Worm (Caenorhabditis elegans) whole organism, young adult: ENCODE data around the gene sdz-9.

ENCODE experiments used
- B0336.3 ChIP-seq: fragments of 200-800 bp; sonication (Bioruptor generic); IDR thresholded peaks from 2 replicates; pipeline ENCODE4 v1.3.6; 2022; ENCODE audit warnings: missing genetic modification characterization, missing compliant biosample characterization
- D2030.7 ChIP-seq: fragments of 200-800 bp; sonication (Bioruptor generic); IDR thresholded peaks from 2 replicates; pipeline ENCODE4 v1.3.6; 2022; ENCODE audit warnings: missing genetic modification reagents, missing genetic modification characterization, missing compliant biosample characterization
- F22D6.2 ChIP-seq: sonication (generic microtip); optimal IDR thresholded peaks from 2 replicates; lab custom pipeline; 2016; ENCODE audit warnings: mild to moderate bottlenecking, missing genetic modification characterization, missing compliant biosample characterization
- F23B12.7 ChIP-seq: sonication (generic microtip); optimal IDR thresholded peaks from 2 replicates; lab custom pipeline; 2017; ENCODE audit warnings: missing genetic modification characterization, mild to moderate bottlenecking, missing compliant biosample characterization, antibody characterized with exemption, moderate library complexity; ENCODE audit not compliant: insufficient read depth
- F37B4.10 ChIP-seq: fragments of 200-800 bp; sonication (Bioruptor generic); IDR thresholded peaks from 2 replicates; pipeline ENCODE4 v1.3.6; 2022; ENCODE audit warnings: missing genetic modification characterization, missing compliant biosample characterization
- F39B2.1 ChIP-seq: fragments of 200-800 bp; sonication (Bioruptor generic); IDR thresholded peaks from 2 replicates; pipeline ENCODE4 v1.3.6; 2022; ENCODE audit warnings: missing genetic modification reagents, missing genetic modification characterization, missing compliant biosample characterization
- F52B5.7 ChIP-seq: sonication (generic microtip); optimal IDR thresholded peaks from 2 replicates; lab custom pipeline; 2016; ENCODE audit warnings: mild to moderate bottlenecking, missing genetic modification characterization, missing compliant biosample characterization
- F57A8.1 ChIP-seq: fragments of 200-800 bp; sonication (Bioruptor generic); optimal IDR thresholded peaks from 2 replicates; lab custom pipeline; 2018; ENCODE audit warnings: mild to moderate bottlenecking, missing genetic modification characterization, moderate library complexity, missing compliant biosample characterization
- Y79H2A.3 ChIP-seq: fragments of 200-800 bp; sonication (Bioruptor generic); conservative IDR thresholded peaks from 2 replicates; pipeline ENCODE4 v1.3.6; 2022; ENCODE audit warnings: missing genetic modification reagents, missing genetic modification characterization, missing compliant biosample characterization
- Y95B8A.8 ChIP-seq: fragments of 200-800 bp; sonication (Bioruptor generic); IDR thresholded peaks from 2 replicates; pipeline ENCODE4 v1.3.6; 2022; ENCODE audit warnings: missing genetic modification reagents, missing genetic modification characterization, missing compliant biosample characterization
- ZK185.1 ChIP-seq: sonication (generic microtip); optimal IDR thresholded peaks from 2 replicates; lab custom pipeline; 2016; ENCODE audit warnings: mild to moderate bottlenecking, missing genetic modification characterization, missing compliant biosample characterization; ENCODE audit not compliant: poor library complexity, severe bottlenecking
- attf-3 ChIP-seq: fragments of 200-800 bp; sonication (Bioruptor generic); conservative IDR thresholded peaks from 2 replicates; pipeline ENCODE4 v1.3.6; 2022; ENCODE audit warnings: missing genetic modification reagents, missing genetic modification characterization, missing compliant biosample characterization
- attf-5 ChIP-seq: fragments of 200-800 bp; sonication (Bioruptor generic); optimal IDR thresholded peaks from 2 replicates; lab custom pipeline; 2018; ENCODE audit warnings: mild to moderate bottlenecking, missing genetic modification characterization, missing compliant biosample characterization
- bed-2 ChIP-seq: fragments of 200-800 bp; sonication (Bioruptor generic); IDR thresholded peaks from 2 replicates; pipeline ENCODE4 v1.3.6; 2022; ENCODE audit warnings: missing genetic modification reagents, missing genetic modification characterization, missing compliant biosample characterization
- cebp-1 ChIP-seq, 2 experiments: fragments of 200-800 bp in 1 of 2; sonication (Bioruptor generic) in 1 of 2; sonication (generic microtip) in 1 of 2; IDR thresholded peaks in 1 of 2; optimal IDR thresholded peaks in 1 of 2; 2 replicates each; pipeline versions ENCODE4 v1.3.6 to Lab custom; 2017 to 2022; ENCODE audit warnings: missing compliant biosample characterization in 2 of 2, missing genetic modification characterization in 2 of 2, mild to moderate bottlenecking in 1 of 2, missing genetic modification reagents in 1 of 2, moderate library complexity in 1 of 2
- ceh-79 ChIP-seq: sonication (generic microtip); optimal IDR thresholded peaks from 2 replicates; lab custom pipeline; 2017; ENCODE audit warnings: mild to moderate bottlenecking, missing genetic modification characterization, missing compliant biosample characterization
- dox-1 ChIP-seq: fragments of 200-800 bp; sonication (Bioruptor generic); IDR thresholded peaks from 2 replicates; pipeline ENCODE4 v1.3.6; 2022; ENCODE audit warnings: missing genetic modification reagents, missing genetic modification characterization, missing compliant biosample characterization
- efl-1 ChIP-seq: fragments of 150-350 bp; optimal IDR thresholded peaks from 2 replicates; lab custom pipeline; 2014; ENCODE audit warnings: missing biosample characterization, missing genetic modification reagents, missing genetic modification characterization
- egrh-3 ChIP-seq: fragments of 200-800 bp; sonication (Bioruptor generic); IDR thresholded peaks from 2 replicates; pipeline ENCODE4 v1.3.6; 2022; ENCODE audit warnings: missing genetic modification reagents, missing genetic modification characterization, missing compliant biosample characterization
- hlh-12 ChIP-seq: sonication (generic microtip); optimal IDR thresholded peaks from 2 replicates; lab custom pipeline; 2016; ENCODE audit warnings: missing genetic modification characterization, missing compliant biosample characterization
- hsf-1 ChIP-seq: fragments of 200-800 bp; sonication (Bioruptor generic); IDR thresholded peaks from 2 replicates; pipeline ENCODE4 v1.3.6; 2022; ENCODE audit warnings: missing genetic modification reagents, missing genetic modification characterization, missing compliant biosample characterization
- lin-35 ChIP-seq, 3 experiments: fragments of 150-350 bp in 2 of 3; sonication (generic microtip) in 1 of 3; optimal IDR thresholded peaks; 2 replicates each; lab custom pipeline; 2014 to 2018; ENCODE audit warnings: missing biosample characterization in 3 of 3, missing genetic modification characterization in 3 of 3, missing genetic modification reagents in 3 of 3
- lin-40 ChIP-seq: sonication (generic microtip); optimal IDR thresholded peaks from 2 replicates; lab custom pipeline; 2016; ENCODE audit warnings: missing genetic modification characterization, mild to moderate bottlenecking, missing compliant biosample characterization, missing genotype, missing genetic modification reagents
- lsl-1 ChIP-seq: fragments of 200-800 bp; sonication (Bioruptor generic); optimal IDR thresholded peaks from 2 replicates; lab custom pipeline; 2018; ENCODE audit warnings: mild to moderate bottlenecking, missing genetic modification characterization, moderate library complexity, missing compliant biosample characterization
- nhr-120 ChIP-seq: fragments of 200-800 bp; sonication (Bioruptor generic); IDR thresholded peaks from 2 replicates; pipeline ENCODE4 v1.3.6; 2022; ENCODE audit warnings: missing genetic modification characterization, missing compliant biosample characterization
- repo-1 ChIP-seq: sonication (generic microtip); optimal IDR thresholded peaks from 2 replicates; lab custom pipeline; 2017; ENCODE audit warnings: mild to moderate bottlenecking, missing genetic modification characterization, missing compliant biosample characterization
- rpc-1 ChIP-seq, 2 experiments: fragments of 150-350 bp in 1 of 2; sonication (generic microtip) in 1 of 2; optimal IDR thresholded peaks; 2 replicates each; lab custom pipeline; 2014 to 2018; ENCODE audit warnings: missing biosample characterization in 1 of 2, missing genetic modification characterization in 1 of 2, missing genetic modification reagents in 1 of 2, missing genotype in 1 of 2
- sea-2 ChIP-seq: fragments of 200-800 bp; sonication (Bioruptor generic); IDR thresholded peaks from 2 replicates; pipeline ENCODE4 v1.3.6; 2022; ENCODE audit warnings: missing genetic modification characterization, missing compliant biosample characterization
- snpc-1.1 ChIP-seq: sonication (generic microtip); optimal IDR thresholded peaks from 2 replicates; lab custom pipeline; 2017; ENCODE audit warnings: missing genetic modification characterization, mild to moderate bottlenecking, missing compliant biosample characterization, antibody characterized with exemption, moderate library complexity, missing genotype, missing genetic modification reagents; ENCODE audit not compliant: insufficient read depth
- snpc-4 ChIP-seq, 5 experiments: fragments of 150-350 bp in 1 of 5; sonication (generic microtip) in 4 of 5; optimal IDR thresholded peaks; 2 replicates each; lab custom pipeline; 2014 to 2018; ENCODE audit warnings: missing genetic modification characterization in 5 of 5, missing biosample characterization in 3 of 5, antibody characterized with exemption in 2 of 5, mild to moderate bottlenecking in 2 of 5, missing compliant biosample characterization in 2 of 5, missing genotype in 2 of 5, moderate library complexity in 2 of 5, missing genetic modification reagents in 1 of 5
- sptf-2 ChIP-seq: fragments of 200-800 bp; sonication (Bioruptor generic); optimal IDR thresholded peaks from 2 replicates; lab custom pipeline; 2018; ENCODE audit warnings: mild to moderate bottlenecking, missing genetic modification characterization, missing compliant biosample characterization
- zfh-2 ChIP-seq: fragments of 200-800 bp; sonication (Bioruptor generic); conservative IDR thresholded peaks from 2 replicates; pipeline ENCODE4 v1.3.6; 2022; ENCODE audit warnings: missing genetic modification reagents, missing genetic modification characterization, missing compliant biosample characterization
- zim-3 ChIP-seq: sonication (generic microtip); optimal IDR thresholded peaks from 2 replicates; lab custom pipeline; 2017; ENCODE audit warnings: mild to moderate bottlenecking, missing genetic modification characterization, moderate library complexity, missing compliant biosample characterization
- ztf-3 ChIP-seq: fragments of 200-800 bp; sonication (Bioruptor generic); optimal IDR thresholded peaks from 2 replicates; lab custom pipeline; 2018; ENCODE audit warnings: mild to moderate bottlenecking, missing genetic modification characterization, missing compliant biosample characterization

sdz-9 gene

ce11 chrII:2742251-2742650, 31.2 kb downstream of the sdz-9 start, which contains the start of gene T05A8.7:
T05A8.7 (minus strand) TSS chrII:2742351.
- TF ChIP-seq zfh-2 (no peak), lin-35 (GFP tag; optimal IDR thresholded peaks at IDR 0.05; lab: Kevin White, UChicago) (no peak), rpc-1 (optimal IDR thresholded peaks at IDR 0.05; lab: Kevin White, UChicago) (no peak), rpc-1 (tag; optimal IDR thresholded peaks at IDR 0.05; lab: Kevin White, UChicago) (no peak), hsf-1 (no peak), F22D6.2 (tag; lab: Kevin White, UChicago) (no peak), zim-3 (no peak), cebp-1 (GFP tag; IDR thresholded peaks at IDR 0.05; lab: Robert Waterston, UW) (no peak), cebp-1 (tag; optimal IDR thresholded peaks at IDR 0.05; lab: Kevin White, UChicago) (no peak), bed-2 (no peak), repo-1 (tag; lab: Kevin White, UChicago) (no peak), snpc-1.1 (no peak), ZK185.1 (tag; lab: Kevin White, UChicago) (no peak), lsl-1 (GFP tag; lab: Kevin White, UChicago) (no peak), attf-5 (no peak), attf-3 (no peak), sea-2 (GFP tag; lab: Robert Waterston, UW) (no peak), F23B12.7 (tag; lab: Kevin White, UChicago) (no peak)

- TF ChIP-seq Y95B8A.8 (GFP tag; lab: Robert Waterston, UW) (no peak), ztf-3 (no peak), zfh-2 (peak; percentile 89), ceh-79 (no peak), dox-1 (GFP tag; lab: Robert Waterston, UW) (0 out of 2 replicates have a peak, but pooled peaks have one; percentile 9), egrh-3 (GFP tag; lab: Robert Waterston, UW) (peak; percentile 91), F37B4.10 (0 out of 2 replicates have a peak, but pooled peaks have one; percentile 4), B0336.3 (GFP tag; lab: Robert Waterston, UW) (no peak), nhr-120 (GFP tag; lab: Robert Waterston, UW) (no peak), F39B2.1 (GFP tag; lab: Robert Waterston, UW) (no peak), lin-40 (tag; lab: Kevin White, UChicago) (no peak), efl-1 (GFP tag; lab: Kevin White, UChicago) (no peak), F52B5.7 (tag; lab: Kevin White, UChicago) (peak; percentile 52), F57A8.1 (GFP tag; lab: Kevin White, UChicago) (peak; percentile 29)
Observed at ce11 chrII:2741405-2741804, 32.0 kb downstream of the sdz-9 start.

- TF ChIP-seq F23B12.7 (tag; lab: Kevin White, UChicago): no peak
- TF ChIP-seq, all 124 proteins: peak for 0
Observed at ce11 chrII:2739619-2740018, 33.8 kb downstream of the sdz-9 start, which contains the start of gene T05A8.6. T05A8.6 (minus strand) TSS chrII:2739719.

- no peak for TF ChIP-seq snpc-4 (GFP tag; optimal IDR thresholded peaks at IDR 0.05; lab: Kevin White, UChicago)
- peak in 2 of 4 experiments; percentile 30 to 66 for TF ChIP-seq snpc-4 (tag; optimal IDR thresholded peaks at IDR 0.05; lab: Kevin White, UChicago)
- TF ChIP-seq egrh-3 (GFP tag; lab: Robert Waterston, UW): peak; percentile 50
- TF ChIP-seq zfh-2: peak; percentile 70
- no peak for TF ChIP-seq hlh-12 (tag; lab: Kevin White, UChicago)
- no peak for TF ChIP-seq Y79H2A.3 (GFP tag; lab: Robert Waterston, UW)
- 0 out of 2 replicates have a peak, but pooled peaks have one; percentile 22 for TF ChIP-seq D2030.7 (GFP tag; lab: Robert Waterston, UW)
- peak; percentile 14 for TF ChIP-seq sptf-2 (GFP tag; lab: Kevin White, UChicago)
Observed at ce11 chrII:2736938-2737337, 36.5 kb downstream of the sdz-9 start.
